Worm (Caenorhabditis elegans) whole organism, dauer: Measurements from ENCODE around the gene rab-21.

Source experiments
- unc-62 ChIP-seq: sonication (generic microtip); optimal IDR thresholded peaks from 2 replicates; lab custom pipeline; 2017; ENCODE audit warnings: missing biosample characterization, missing genetic modification reagents, missing genetic modification characterization

Gene rab-21

ce11 chrII:8744555-8745448, 30.0 kb upstream of the rab-21 start:
- TF ChIP-seq unc-62: no peak

ce11 chrII:8743379-8744173, 28.8 kb upstream of the rab-21 start, which contains the start of gene mak-1:
Gene mak-1, plus strand, starts transcription at chrII:8744071.
- TF ChIP-seq unc-62: no peak

- TF ChIP-seq unc-62: no peak
These were observed 28.2 kb upstream of the rab-21 start for ce11 chrII:8742972-8743371.

- no peak for TF ChIP-seq unc-62
These were observed 27.4 kb upstream of the rab-21 start for ce11 chrII:8742006-8742847.

DNA sequence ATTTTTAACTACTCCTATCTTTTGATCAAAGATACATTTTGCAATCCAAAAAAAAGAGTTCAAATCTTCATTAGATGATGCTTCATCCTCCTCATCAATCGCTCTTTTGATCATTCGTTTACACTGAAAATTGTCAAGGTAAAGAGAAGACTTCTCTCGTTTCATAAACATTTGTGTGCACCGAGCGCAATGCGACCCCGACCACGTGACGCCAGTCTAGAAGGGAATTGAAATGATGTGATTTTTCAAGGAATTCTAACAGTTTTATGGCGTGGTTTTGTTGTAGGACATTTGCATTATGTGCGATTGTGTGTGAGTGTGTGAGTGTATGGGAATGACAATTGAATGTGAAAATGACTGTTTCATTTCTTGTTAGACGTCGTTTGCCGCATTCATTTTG, 26.5 kb upstream of the rab-21 start:
- no peak for TF ChIP-seq unc-62

ce11 chrII:8740326-8740949, 25.6 kb upstream of the rab-21 start:
- no peak for TF ChIP-seq unc-62

DNA sequence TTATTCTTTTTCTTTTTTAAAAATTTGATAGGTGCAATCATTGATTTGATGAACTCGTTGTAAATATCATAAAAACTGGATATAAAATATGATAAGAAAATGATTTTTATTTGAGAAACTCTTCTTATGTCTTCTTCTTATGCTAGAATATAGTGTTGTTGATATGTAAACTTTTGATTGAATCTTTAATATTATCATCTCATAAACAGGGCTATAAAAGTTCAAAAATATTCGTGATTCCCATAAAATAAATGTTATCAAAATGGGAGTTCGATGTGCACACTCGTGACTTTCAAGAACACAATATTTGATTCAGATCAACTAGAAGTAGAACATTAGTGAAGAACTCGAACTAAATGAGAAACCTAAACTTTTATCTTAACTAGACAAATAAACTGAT, 24.1 kb upstream of the rab-21 start:
- TF ChIP-seq unc-62: no peak

- no peak for TF ChIP-seq unc-62
These were observed 23.4 kb upstream of the rab-21 start for ce11 chrII:8738244-8738643.

DNA sequence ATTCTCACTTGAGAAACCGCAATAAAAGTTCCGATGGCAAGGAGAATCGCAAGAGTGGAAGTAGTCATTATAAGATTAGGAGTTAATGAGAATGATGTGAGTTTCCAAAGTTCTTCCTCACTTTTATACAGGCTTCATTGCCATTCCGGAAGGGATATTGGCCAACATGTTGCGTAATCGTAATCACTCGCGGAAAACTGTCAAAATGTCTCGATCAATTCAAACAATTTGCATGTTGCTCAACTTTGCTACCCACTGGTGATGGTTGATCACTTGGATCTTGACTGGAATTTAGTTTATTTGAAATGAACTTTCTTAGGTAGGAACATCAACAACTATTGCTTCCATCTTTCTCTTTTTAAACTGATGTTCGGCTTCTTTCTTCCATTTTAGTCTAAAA, 22.6 kb upstream of the rab-21 start, which contains the start of gene idpb-4:
idpb-4 (minus strand) TSS at position 101 of the 400 bp plus-strand sequence.
- no peak for TF ChIP-seq unc-62

DNA sequence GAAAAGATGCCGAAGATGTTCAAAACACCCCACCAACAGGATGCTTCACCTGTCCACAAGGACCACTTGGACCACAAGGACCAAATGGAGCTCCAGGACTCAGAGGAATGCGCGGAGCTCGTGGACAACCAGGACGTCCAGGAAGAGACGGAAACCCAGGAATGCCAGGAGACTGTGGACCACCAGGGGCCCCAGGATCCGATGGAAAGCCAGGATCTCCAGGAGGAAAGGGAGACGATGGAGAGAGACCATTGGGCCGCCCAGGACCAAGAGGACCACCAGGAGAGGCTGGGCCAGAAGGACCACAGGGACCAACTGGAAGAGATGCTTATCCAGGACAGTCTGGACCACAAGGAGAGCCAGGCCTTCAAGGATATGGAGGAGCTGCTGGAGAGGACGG, 18.8 kb upstream of the rab-21 start:
- no peak for TF ChIP-seq unc-62

DNA sequence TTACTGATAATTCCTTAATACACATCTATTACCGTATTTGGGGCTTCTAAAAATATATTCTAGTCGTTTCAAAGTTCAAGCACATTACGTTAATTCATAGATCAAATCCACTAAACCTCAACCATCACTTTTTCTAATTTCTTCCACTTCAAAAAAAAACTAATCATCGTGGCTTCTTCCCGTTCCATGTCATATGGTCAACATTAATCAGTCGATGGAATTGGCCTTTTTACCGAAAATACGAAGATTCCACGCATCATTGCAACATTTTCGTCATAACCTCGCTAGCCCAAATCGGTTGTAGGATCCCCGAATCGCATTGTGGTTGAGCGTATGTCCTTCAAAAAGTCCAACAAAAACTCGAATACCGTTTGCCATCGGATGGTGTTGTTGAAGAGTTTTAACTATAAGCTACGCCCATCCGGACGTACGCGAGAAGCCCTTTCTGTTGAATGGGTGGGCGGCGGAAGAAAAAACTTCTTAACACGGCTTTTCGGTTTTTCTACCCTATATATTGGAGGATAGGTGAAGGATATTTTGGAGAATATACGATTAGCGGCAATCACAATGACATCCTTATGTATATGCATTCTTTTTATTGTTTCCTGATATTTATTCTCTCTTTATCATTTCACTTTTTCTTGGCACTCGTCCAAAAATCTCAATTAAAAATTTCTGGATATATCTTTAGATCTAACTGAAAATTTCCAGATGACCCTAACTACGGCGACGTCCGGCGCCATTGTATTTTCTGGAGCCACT, 17.7 kb upstream of the rab-21 start, which contains the start of gene rol-6:
rol-6 (plus strand) TSS at position 712 of the 762 bp plus-strand sequence.
- no peak for TF ChIP-seq unc-62

- no peak for TF ChIP-seq unc-62
These were observed 17.0 kb upstream of the rab-21 start for ce11 chrII:8731736-8732229.

ce11 chrII:8730960-8731693, 16.3 kb upstream of the rab-21 start:
- no peak for TF ChIP-seq unc-62

- TF ChIP-seq unc-62: no peak
These were observed 15.5 kb upstream of the rab-21 start for ce11 chrII:8730281-8730680.
